Worm (Caenorhabditis elegans): ENCODE measurements around the gene pygo-1.
A peak's percentile ranks its signal among the peaks of the same experiment; 100 is the strongest.

Gene pygo-1

DNA sequence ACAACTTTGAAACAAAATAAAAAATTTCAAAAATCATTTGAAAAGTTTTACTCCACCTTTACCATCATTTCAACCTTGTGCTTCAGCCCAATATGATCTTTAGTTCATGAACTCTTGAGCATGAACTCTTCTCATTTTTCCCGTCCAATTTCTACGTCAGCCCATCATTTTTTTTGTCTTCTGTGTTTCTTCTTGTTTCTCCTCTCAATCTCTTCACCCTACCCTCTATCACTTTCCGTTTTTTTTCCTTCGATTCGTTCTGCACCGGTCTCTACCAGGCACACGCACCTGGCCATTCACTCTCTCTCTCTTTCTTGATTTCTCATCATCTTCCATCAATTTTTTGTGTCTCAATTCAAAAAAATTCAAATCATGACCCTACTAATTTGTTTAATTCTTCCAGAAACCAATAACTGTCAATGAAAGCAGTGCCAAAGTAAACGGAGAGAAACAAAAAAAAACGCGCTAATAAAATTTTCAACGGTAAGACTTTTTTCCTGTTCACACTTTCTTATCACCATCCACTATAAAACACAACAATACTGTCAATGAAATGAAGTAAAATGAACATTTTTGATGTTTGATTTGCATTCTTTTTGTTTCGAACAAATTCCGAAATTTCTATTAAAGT, at the start of gene pygo-1:
TSS of gene pygo-1 (plus strand) at position 404 of the 631 bp plus-strand sequence.
- TF ChIP-seq dmd-4 (tag; optimal IDR thresholded peaks at IDR 0.05) (no peak), fos-1 (tag; optimal IDR thresholded peaks at IDR 0.05) (peak; percentile 54), F13H6.1 (tag; optimal IDR thresholded peaks at IDR 0.05) (peak; percentile 6), blmp-1 (tag; optimal IDR thresholded peaks at IDR 0.05; ENCODE audit: insufficient read depth) (peak; percentile 45), sma-9 (GFP tag; optimal IDR thresholded peaks at IDR 0.05) (peak; percentile 57), sma-9 (tag; optimal IDR thresholded peaks at IDR 0.05) (no peak)

- TF ChIP-seq nhr-237 (tag; optimal IDR thresholded peaks at IDR 0.05) (no peak), sma-9 (GFP tag; optimal IDR thresholded peaks at IDR 0.05) (no peak), sma-9 (tag; optimal IDR thresholded peaks at IDR 0.05) (no peak), ztf-4 (tag; optimal IDR thresholded peaks at IDR 0.05) (no peak), lin-13 (GFP tag; optimal IDR thresholded peaks at IDR 0.05) (no peak), lsy-2 (tag; optimal IDR thresholded peaks at IDR 0.05) (no peak), ceh-16 (tag; optimal IDR thresholded peaks at IDR 0.05) (no peak), blmp-1 (tag; optimal IDR thresholded peaks at IDR 0.05; ENCODE audit: insufficient read depth) (no peak), ztf-11 (tag; optimal IDR thresholded peaks at IDR 0.05) (no peak)
These were observed 45.6 kb upstream of the pygo-1 start, which contains the start of gene C09B9.1 for ce11 chrIV:5037489-5037888. Gene C09B9.1 (plus strand): TSS chrIV:5037789.

- TF ChIP-seq ceh-16 (tag; optimal IDR thresholded peaks at IDR 0.05) (no peak), Y55F3AM.14 (GFP tag; optimal IDR thresholded peaks at IDR 0.05) (no peak), sma-3 (GFP tag; optimal IDR thresholded peaks at IDR 0.05) (no peak), ztf-1 (GFP tag; conservative IDR thresholded peaks at IDR 0.05) (no peak), lin-11 (tag; optimal IDR thresholded peaks at IDR 0.05) (no peak), nhr-11 (tag; optimal IDR thresholded peaks at IDR 0.05) (no peak), unc-55 (GFP tag; optimal IDR thresholded peaks at IDR 0.05) (peak; percentile 36), egl-27 (tag; optimal IDR thresholded peaks at IDR 0.05) (peak; percentile 17), C34F6.9 (tag; optimal IDR thresholded peaks at IDR 0.05) (no peak), ceh-82 (tag; optimal IDR thresholded peaks at IDR 0.05) (no peak), gmeb-1 (tag; optimal IDR thresholded peaks at IDR 0.05) (peak; percentile 2), nhr-10 (tag; optimal IDR thresholded peaks at IDR 0.05) (no peak), aly-2 (tag; optimal IDR thresholded peaks at IDR 0.05) (no peak)
These were observed 44.4 kb upstream of the pygo-1 start for ce11 chrIV:5038744-5039143.

DNA sequence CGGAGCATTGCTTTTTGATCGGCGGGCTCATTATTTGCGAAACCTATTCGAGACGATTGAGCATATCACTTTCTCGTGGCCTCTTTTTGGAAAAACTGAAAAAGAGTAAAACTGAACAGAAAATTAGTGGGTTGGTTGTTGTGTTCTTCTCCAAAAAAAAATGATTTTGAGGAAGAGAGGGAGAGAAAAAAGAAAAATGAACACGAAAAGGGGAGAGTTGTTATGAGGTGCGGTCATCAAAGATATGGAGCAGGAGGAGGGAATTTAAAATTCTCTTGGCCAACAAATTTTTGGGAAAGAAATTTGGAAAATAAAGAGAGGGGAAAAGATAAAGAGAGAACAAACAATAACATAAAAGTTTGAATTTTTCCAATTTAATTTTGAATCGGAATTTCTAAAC, 37.7 kb upstream of the pygo-1 start, which contains the start of gene hot-9:
TSS of gene hot-9 (minus strand) at position 101 of the 400 bp plus-strand sequence.
- TF ChIP-seq mdl-1 (tag; optimal IDR thresholded peaks at IDR 0.05) (no peak), C34F6.9 (tag; optimal IDR thresholded peaks at IDR 0.05) (no peak), lsy-2 (tag; optimal IDR thresholded peaks at IDR 0.05) (no peak), nhr-6 (tag; optimal IDR thresholded peaks at IDR 0.05) (no peak), snpc-4 (tag; optimal IDR thresholded peaks at IDR 0.05) (no peak), ceh-82 (tag; optimal IDR thresholded peaks at IDR 0.05) (no peak), alr-1 (tag; optimal IDR thresholded peaks at IDR 0.05) (no peak), unc-55 (GFP tag; optimal IDR thresholded peaks at IDR 0.05) (no peak), mab-5 (tag; optimal IDR thresholded peaks at IDR 0.05) (no peak), F13H6.1 (tag; optimal IDR thresholded peaks at IDR 0.05) (no peak), unc-62 (GFP tag; optimal IDR thresholded peaks at IDR 0.05) (no peak), crh-2 (tag; optimal IDR thresholded peaks at IDR 0.05) (no peak), ZK546.5 (tag; optimal IDR thresholded peaks at IDR 0.05) (no peak)

DNA sequence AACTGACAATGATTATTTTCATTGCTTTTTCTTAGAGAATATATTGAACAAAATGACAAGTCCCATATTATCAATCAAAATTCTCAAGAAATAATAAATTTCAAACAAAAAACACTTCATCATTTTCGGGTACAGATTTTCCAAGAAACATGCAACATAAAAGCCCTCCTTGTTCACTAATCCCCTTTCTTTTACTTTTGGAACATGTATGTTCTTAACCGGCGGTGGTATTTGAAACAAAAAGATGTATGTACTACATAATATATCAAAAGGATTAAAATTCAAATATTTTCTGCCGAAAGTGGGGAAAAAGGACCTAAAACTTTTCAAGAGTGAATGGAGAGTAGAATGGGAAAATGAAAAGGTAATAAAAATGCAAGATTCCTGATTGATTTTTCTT, 28.8 kb upstream of the pygo-1 start:
- TF ChIP-seq sma-3 (GFP tag; optimal IDR thresholded peaks at IDR 0.05) (no peak), mab-5 (tag; optimal IDR thresholded peaks at IDR 0.05) (peak; percentile 83), gmeb-1 (tag; optimal IDR thresholded peaks at IDR 0.05) (no peak), unc-55 (GFP tag; optimal IDR thresholded peaks at IDR 0.05) (peak; percentile 78)
